Worm (Caenorhabditis elegans): ENCODE data around the gene cgr-1.

DNA sequence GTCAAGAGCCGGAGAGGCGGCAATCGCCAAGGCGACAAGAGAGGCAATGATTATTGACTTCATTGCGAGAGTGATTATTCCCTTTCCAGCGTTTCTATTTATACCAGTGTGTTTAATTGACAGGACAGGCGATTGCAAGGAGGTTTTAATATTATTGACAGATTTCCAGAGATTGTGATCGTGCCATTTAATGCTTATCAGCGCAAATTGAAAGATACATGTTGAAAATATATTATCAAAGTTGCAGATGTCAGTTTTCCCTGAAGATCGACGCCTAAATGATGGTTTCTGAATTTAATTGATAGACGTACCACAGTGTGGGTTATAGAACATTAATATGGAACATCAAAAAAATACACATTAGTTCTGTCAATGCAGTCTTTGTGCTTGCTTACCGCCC, 36.4 kb downstream of the cgr-1 start, which contains the start of gene vit-4:
- TF ChIP-seq him-1 (tag; optimal IDR thresholded peaks at IDR 0.05) = no peak
- TF ChIP-seq W03F9.2 (tag; optimal IDR thresholded peaks at IDR 0.05) = no peak
- no peak for TF ChIP-seq dao-5 (tag; optimal IDR thresholded peaks at IDR 0.05)

Measured in whole organism, L4/young adult.